Worm (Caenorhabditis elegans): ENCODE results near the gene Y7A9D.1.

ce11 chrIV:16403283-16403682, 21.3 kb upstream of the Y7A9D.1 start:
- TF ChIP-seq snpc-4 (tag; optimal IDR thresholded peaks at IDR 0.05): no peak
- TF ChIP-seq ztf-11 (tag; optimal IDR thresholded peaks at IDR 0.05): no peak
- TF ChIP-seq lin-32 (GFP tag; optimal IDR thresholded peaks at IDR 0.05): no peak
- TF ChIP-seq nhr-237 (tag; optimal IDR thresholded peaks at IDR 0.05): no peak
- no peak for TF ChIP-seq unc-39 (tag; optimal IDR thresholded peaks at IDR 0.05)
- no peak for TF ChIP-seq bed-3 (GFP tag; optimal IDR thresholded peaks at IDR 0.05)
- no peak for TF ChIP-seq M03D4.4 (tag; optimal IDR thresholded peaks at IDR 0.05)
